Worm (Caenorhabditis elegans) whole organism, L4 larva: ENCODE data around the gene fbxa-118.

ENCODE experiments used
- D1046.2 ChIP-seq: fragments of 200-800 bp; sonication (Bioruptor generic); IDR thresholded peaks from 2 replicates; pipeline ENCODE4 v1.3.6; 2022; ENCODE audit warnings: missing genetic modification characterization, missing compliant biosample characterization
- F10B5.3 ChIP-seq: sonication (generic microtip); optimal IDR thresholded peaks from 2 replicates; lab custom pipeline; 2016; ENCODE audit warnings: mild to moderate bottlenecking, missing genetic modification characterization, missing compliant biosample characterization
- F26F4.8 ChIP-seq: fragments of 200-800 bp; sonication (Bioruptor generic); conservative IDR thresholded peaks from 2 replicates; pipeline ENCODE4 v1.3.6; 2022; ENCODE audit warnings: missing genetic modification characterization, missing compliant biosample characterization
- F37D6.2 ChIP-seq: sonication (generic microtip); optimal IDR thresholded peaks from 2 replicates; lab custom pipeline; 2016; ENCODE audit warnings: mild to moderate bottlenecking, missing genetic modification characterization, missing compliant biosample characterization
- F44E2.7 ChIP-seq: fragments of 200-800 bp; sonication (Bioruptor generic); IDR thresholded peaks from 2 replicates; pipeline ENCODE4 v2.1.2; 2022; ENCODE audit warnings: missing genetic modification characterization, missing compliant biosample characterization
- F49E8.2 ChIP-seq: sonication (generic microtip); optimal IDR thresholded peaks from 2 replicates; lab custom pipeline; 2016; ENCODE audit warnings: missing compliant biosample characterization, mild to moderate bottlenecking, missing genetic modification characterization, borderline replicate concordance
- R02D3.7 ChIP-seq: fragments of 150-350 bp; sonication (generic microtip); optimal IDR thresholded peaks from 3 replicates; lab custom pipeline; 2014; ENCODE audit warnings: missing biosample characterization, missing genetic modification characterization
- Y48G9A.11 ChIP-seq: fragments of 200-800 bp; sonication (Bioruptor generic); IDR thresholded peaks from 2 replicates; pipeline ENCODE4 v1.3.6; 2022; ENCODE audit warnings: missing genetic modification reagents, missing genetic modification characterization, missing compliant biosample characterization
- Y75B8A.6 ChIP-seq: fragments of 200-800 bp; sonication (Bioruptor generic); IDR thresholded peaks from 2 replicates; pipeline ENCODE4 v1.3.6; 2022; ENCODE audit warnings: missing genetic modification reagents, missing genetic modification characterization, missing compliant biosample characterization
- aha-1 ChIP-seq: fragments of 150-350 bp; peaks from one replicate; lab custom pipeline; 2014; ENCODE audit warnings: missing biosample characterization, missing genetic modification characterization
- ceh-20 ChIP-seq: fragments of 200-800 bp; sonication (Bioruptor generic); IDR thresholded peaks from 2 replicates; pipeline ENCODE4 v1.3.6; 2022; ENCODE audit warnings: missing genetic modification reagents, missing genetic modification characterization, missing compliant biosample characterization
- cey-2 ChIP-seq: sonication (generic microtip); optimal IDR thresholded peaks from 3 replicates; lab custom pipeline; 2017; ENCODE audit warnings: missing genetic modification characterization, mild to moderate bottlenecking, missing compliant biosample characterization, antibody characterized with exemption, borderline replicate concordance; ENCODE audit not compliant: insufficient read depth
- daf-12 ChIP-seq: fragments of 150-350 bp; optimal IDR thresholded peaks from 2 replicates; lab custom pipeline; 2014; ENCODE audit warnings: missing biosample characterization, missing genetic modification reagents, missing genetic modification characterization
- daf-19 ChIP-seq: fragments of 200-800 bp; sonication (Bioruptor generic); conservative IDR thresholded peaks from 2 replicates; pipeline ENCODE4 v1.3.6; 2022; ENCODE audit warnings: missing genetic modification characterization, missing compliant biosample characterization
- dmd-9 ChIP-seq: fragments of 200-800 bp; sonication (Bioruptor generic); IDR thresholded peaks from 2 replicates; pipeline ENCODE4 v1.3.6; 2022; ENCODE audit warnings: missing genetic modification reagents, missing genetic modification characterization, missing compliant biosample characterization
- duxl-1 ChIP-seq: sonication (generic microtip); optimal IDR thresholded peaks from 2 replicates; lab custom pipeline; 2016; ENCODE audit warnings: mild to moderate bottlenecking, missing genetic modification characterization, moderate library complexity, missing compliant biosample characterization; ENCODE audit not compliant: poor library complexity
- dve-1 ChIP-seq: sonication (generic microtip); optimal IDR thresholded peaks from 2 replicates; lab custom pipeline; 2017; ENCODE audit warnings: antibody characterized with exemption, mild to moderate bottlenecking, missing genetic modification characterization, missing compliant biosample characterization; ENCODE audit not compliant: insufficient read depth
- egl-43 ChIP-seq: fragments of 200-800 bp; sonication (Bioruptor generic); IDR thresholded peaks from 2 replicates; pipeline ENCODE4 v1.3.6; 2022; ENCODE audit warnings: missing genetic modification reagents, missing genetic modification characterization, missing compliant biosample characterization
- fos-1 ChIP-seq: fragments of 150-350 bp; optimal IDR thresholded peaks from 2 replicates; lab custom pipeline; 2014; ENCODE audit warnings: missing biosample characterization, missing genetic modification characterization
- hif-1 ChIP-seq, 2 experiments: sonication (generic microtip); optimal IDR thresholded peaks; 2 replicates each; lab custom pipeline; 2016 to 2017; ENCODE audit warnings: missing compliant biosample characterization in 2 of 2, missing genetic modification characterization in 2 of 2, missing genetic modification reagents in 2 of 2, missing genotype in 2 of 2, mild to moderate bottlenecking in 1 of 2
- hlh-11 ChIP-seq: fragments of 200-800 bp; sonication (Bioruptor generic); optimal IDR thresholded peaks from 2 replicates; lab custom pipeline; 2018; ENCODE audit warnings: mild to moderate bottlenecking, missing genetic modification characterization, missing compliant biosample characterization
- jun-1 ChIP-seq: fragments of 150-350 bp; optimal IDR thresholded peaks from 2 replicates; lab custom pipeline; 2014; ENCODE audit warnings: missing biosample characterization, missing genetic modification reagents, missing genetic modification characterization
- lin-29 ChIP-seq: fragments of 200-800 bp; sonication (Bioruptor generic); IDR thresholded peaks from 2 replicates; pipeline ENCODE4 v1.3.6; 2022; ENCODE audit warnings: missing genetic modification reagents, missing genetic modification characterization, missing compliant biosample characterization
- mep-1 ChIP-seq: fragments of 150-350 bp; sonication (generic microtip); optimal IDR thresholded peaks from 3 replicates; lab custom pipeline; 2014; ENCODE audit warnings: missing biosample characterization, missing genetic modification characterization
- mxl-2 ChIP-seq: fragments of 200-800 bp; sonication (Bioruptor generic); conservative IDR thresholded peaks from 2 replicates; pipeline ENCODE4 v1.3.6; 2022; ENCODE audit warnings: missing genetic modification reagents, missing genetic modification characterization, missing compliant biosample characterization
- mxl-3 ChIP-seq: fragments of 200-800 bp; sonication (Bioruptor generic); optimal IDR thresholded peaks from 2 replicates; lab custom pipeline; 2018; ENCODE audit warnings: mild to moderate bottlenecking, missing genetic modification characterization, missing compliant biosample characterization
- nhr-102 ChIP-seq: sonication (generic microtip); optimal IDR thresholded peaks from 2 replicates; lab custom pipeline; 2016; ENCODE audit warnings: mild to moderate bottlenecking, missing genetic modification characterization, moderate library complexity, missing compliant biosample characterization
- nhr-111 ChIP-seq: fragments of 200-800 bp; sonication (Bioruptor generic); optimal IDR thresholded peaks from 2 replicates; lab custom pipeline; 2018; ENCODE audit warnings: mild to moderate bottlenecking, missing genetic modification characterization, missing compliant biosample characterization
- nhr-48 ChIP-seq: sonication (generic microtip); optimal IDR thresholded peaks from 2 replicates; lab custom pipeline; 2016; ENCODE audit warnings: mild to moderate bottlenecking, missing genetic modification characterization, missing compliant biosample characterization
- pha-4 ChIP-seq, 2 experiments: fragments of 150-350 bp in 1 of 2; fragments of 200-800 bp in 1 of 2; sonication (Bioruptor generic) in 1 of 2; IDR thresholded peaks in 1 of 2; optimal IDR thresholded peaks in 1 of 2; 2 replicates each; pipeline versions ENCODE4 v1.3.6 to Lab custom; 2014 to 2022; ENCODE audit warnings: missing genetic modification characterization in 2 of 2, missing genetic modification reagents in 2 of 2, missing biosample characterization in 1 of 2, missing compliant biosample characterization in 1 of 2
- saeg-2 ChIP-seq: fragments of 200-800 bp; sonication (Bioruptor generic); IDR thresholded peaks from 2 replicates; pipeline ENCODE4 v1.3.6; 2022; ENCODE audit warnings: missing genetic modification reagents, missing genetic modification characterization, missing compliant biosample characterization
- sdz-12 ChIP-seq: fragments of 200-800 bp; sonication (Bioruptor generic); optimal IDR thresholded peaks from 2 replicates; lab custom pipeline; 2018; ENCODE audit warnings: mild to moderate bottlenecking, missing genetic modification characterization, missing compliant biosample characterization
- set-16 ChIP-seq: fragments of 200-800 bp; sonication (Bioruptor generic); IDR thresholded peaks from 2 replicates; pipeline ENCODE4 v1.3.6; 2022; ENCODE audit warnings: missing genetic modification reagents, missing genetic modification characterization, missing compliant biosample characterization
- snpc-1.2 ChIP-seq: fragments of 200-800 bp; sonication (Bioruptor generic); IDR thresholded peaks from 2 replicates; pipeline ENCODE4 v1.3.6; 2022; ENCODE audit warnings: missing genetic modification reagents, missing genetic modification characterization, missing compliant biosample characterization
- spr-1 ChIP-seq: sonication (generic microtip); optimal IDR thresholded peaks from 2 replicates; lab custom pipeline; 2016; ENCODE audit warnings: mild to moderate bottlenecking, missing genetic modification characterization, missing compliant biosample characterization
- unc-130 ChIP-seq: sonication (generic microtip); optimal IDR thresholded peaks from 2 replicates; lab custom pipeline; 2016; ENCODE audit warnings: missing genetic modification reagents, missing genetic modification characterization, missing compliant biosample characterization
- unc-39 ChIP-seq: sonication (generic microtip); optimal IDR thresholded peaks from 2 replicates; lab custom pipeline; 2017; ENCODE audit warnings: missing biosample characterization, missing genetic modification characterization
- zag-1 ChIP-seq: fragments of 150-350 bp; optimal IDR thresholded peaks from 2 replicates; lab custom pipeline; 2014; ENCODE audit warnings: missing biosample characterization, missing genetic modification characterization
- zip-11 ChIP-seq: fragments of 200-800 bp; sonication (Bioruptor generic); IDR thresholded peaks from 2 replicates; pipeline ENCODE4 v1.3.6; 2022; ENCODE audit warnings: missing genetic modification characterization, missing compliant biosample characterization
- zip-2 ChIP-seq: fragments of 150-350 bp; optimal IDR thresholded peaks from 2 replicates; lab custom pipeline; 2014; ENCODE audit warnings: missing biosample characterization, missing genetic modification characterization

Gene fbxa-118

ce11 chrV:19738117-19738516 lies 39.0 kb downstream of the fbxa-118 start, which contains the start of gene fbxa-131:
TSS of gene fbxa-131 (plus strand) at chrV:19738417.
- TF ChIP-seq mxl-3 (GFP tag; lab: Kevin White, UChicago) (no peak), mep-1 (tag; lab: Kevin White, UChicago) (no peak), sdz-12 (no peak), duxl-1 (tag; lab: Kevin White, UChicago) (no peak), pha-4 (GFP tag; IDR thresholded peaks at IDR 0.05; lab: Robert Waterston, UW) (no peak), pha-4 (tag; optimal IDR thresholded peaks at IDR 0.05; lab: Kevin White, UChicago) (no peak), hif-1 (tag; optimal IDR thresholded peaks at IDR 0.05; lab: Kevin White, UChicago) (no peak), F26F4.8 (GFP tag; lab: Robert Waterston, UW) (no peak), spr-1 (tag; lab: Kevin White, UChicago) (no peak), fos-1 (tag; lab: Kevin White, UChicago) (no peak), zip-2 (tag; lab: Kevin White, UChicago) (no peak)
- TF ChIP-seq, all 104 proteins: peak for 0

ce11 chrV:19737458-19737857 lies 39.7 kb downstream of the fbxa-118 start, which contains the start of gene W04E12.7:
TSS of gene W04E12.7 (minus strand) at chrV:19737558.
- TF ChIP-seq zag-1 (tag; lab: Kevin White, UChicago) (no peak), aha-1 (tag; lab: Kevin White, UChicago) (peak; percentile 1)

- TF ChIP-seq F26F4.8 (GFP tag; lab: Robert Waterston, UW) (0 out of 2 replicates have a peak, but pooled peaks have one; percentile 7), egl-43 (GFP tag; lab: Robert Waterston, UW) (0 out of 2 replicates have a peak, but pooled peaks have one; percentile 32), set-16 (GFP tag; lab: Robert Waterston, UW) (peak; percentile 86), snpc-1.2 (GFP tag; lab: Robert Waterston, UW) (no peak), dmd-9 (GFP tag; lab: Robert Waterston, UW) (no peak), F37D6.2 (no peak)
Observed at ce11 chrV:19733728-19734127, 43.4 kb downstream of the fbxa-118 start.

- TF ChIP-seq nhr-102 (tag; lab: Kevin White, UChicago): no peak
- TF ChIP-seq saeg-2 (GFP tag; lab: Robert Waterston, UW): no peak
- TF ChIP-seq zip-11 (GFP tag; lab: Robert Waterston, UW): no peak
- no peak for TF ChIP-seq D1046.2 (GFP tag; lab: Robert Waterston, UW)
- no peak for TF ChIP-seq jun-1
- TF ChIP-seq mxl-2 (GFP tag; lab: Robert Waterston, UW): no peak
- TF ChIP-seq daf-19 (GFP tag; lab: Robert Waterston, UW): no peak
- no peak for TF ChIP-seq F10B5.3 (tag; lab: Kevin White, UChicago)
- no peak for TF ChIP-seq F49E8.2 (tag; lab: Kevin White, UChicago)
- TF ChIP-seq Y48G9A.11 (GFP tag; lab: Robert Waterston, UW): no peak
- TF ChIP-seq fos-1 (tag; lab: Kevin White, UChicago): no peak
- no peak for TF ChIP-seq nhr-48 (tag; lab: Kevin White, UChicago)
- TF ChIP-seq dve-1: no peak
- no peak for TF ChIP-seq R02D3.7 (tag; lab: Kevin White, UChicago)
- no peak for TF ChIP-seq cey-2 (tag; lab: Kevin White, UChicago)
- TF ChIP-seq, all 104 proteins: peak for 0
Observed at ce11 chrV:19730280-19730679, 46.8 kb downstream of the fbxa-118 start, which contains the start of gene Y116F11A.1. TSS of gene Y116F11A.1 (plus strand) at chrV:19730580.

- no peak for TF ChIP-seq nhr-111 (GFP tag; lab: Kevin White, UChicago)
- TF ChIP-seq hif-1 (tag; optimal IDR thresholded peaks at IDR 0.05; lab: Kevin White, UChicago): no peak
- no peak for TF ChIP-seq zip-2 (tag; lab: Kevin White, UChicago)
- no peak for TF ChIP-seq saeg-2 (GFP tag; lab: Robert Waterston, UW)
- no peak for TF ChIP-seq unc-130
- no peak for TF ChIP-seq unc-39 (tag; lab: Kevin White, UChicago)
- TF ChIP-seq nhr-48 (tag; lab: Kevin White, UChicago): no peak
- no peak for TF ChIP-seq lin-29 (GFP tag; lab: Robert Waterston, UW)
- TF ChIP-seq hlh-11: no peak
- TF ChIP-seq ceh-20: no peak
- no peak for TF ChIP-seq F44E2.7 (GFP tag; lab: Robert Waterston, UW)
- TF ChIP-seq daf-12 (tag; lab: Kevin White, UChicago): no peak
- no peak for TF ChIP-seq dve-1
- no peak for TF ChIP-seq Y48G9A.11 (GFP tag; lab: Robert Waterston, UW)
- TF ChIP-seq Y75B8A.6 (GFP tag; lab: Robert Waterston, UW): no peak
- TF ChIP-seq mep-1 (tag; lab: Kevin White, UChicago): no peak
- TF ChIP-seq set-16 (GFP tag; lab: Robert Waterston, UW): no peak
Observed at ce11 chrV:19728731-19729130, 48.4 kb downstream of the fbxa-118 start, which contains the start of gene Y116F11A.3. TSS of gene Y116F11A.3 (plus strand) at chrV:19729031.
